Fruit fly (Drosophila melanogaster): ENCODE data around the gene Cht6.
A peak's percentile ranks its signal among the peaks of the same experiment; 100 is the strongest.

Cht6 gene

DNA sequence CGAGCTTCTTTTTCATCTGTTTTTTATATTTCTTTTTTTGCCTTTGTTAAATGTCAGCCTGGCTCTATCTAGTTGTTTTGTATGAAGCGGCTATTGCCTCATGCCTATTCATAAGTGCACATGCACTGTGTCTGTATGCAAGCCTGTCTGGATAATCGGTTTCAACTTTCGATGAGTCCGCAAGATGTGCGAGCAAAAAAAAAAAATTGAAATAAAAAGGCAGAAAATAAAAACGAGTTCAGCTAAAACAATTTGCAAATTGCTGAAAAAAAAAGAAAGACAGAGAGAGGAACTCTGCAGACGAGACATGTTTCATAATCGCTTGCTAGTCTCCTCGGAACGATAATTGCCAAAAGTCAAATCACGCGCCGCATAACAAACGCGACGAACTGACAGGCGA, 29.1 kb downstream of the Cht6 start:
- TF ChIP-seq kay (GFP tag; ENCODE audit: borderline replicate concordance) (no peak), tj (GFP tag; optimal IDR thresholded peaks at IDR 0.05) (peak; percentile 98), CG11617 (GFP tag; optimal IDR thresholded peaks at IDR 0.05) (no peak), CG12768 (GFP tag; optimal IDR thresholded peaks at IDR 0.05) (no peak)

DNA sequence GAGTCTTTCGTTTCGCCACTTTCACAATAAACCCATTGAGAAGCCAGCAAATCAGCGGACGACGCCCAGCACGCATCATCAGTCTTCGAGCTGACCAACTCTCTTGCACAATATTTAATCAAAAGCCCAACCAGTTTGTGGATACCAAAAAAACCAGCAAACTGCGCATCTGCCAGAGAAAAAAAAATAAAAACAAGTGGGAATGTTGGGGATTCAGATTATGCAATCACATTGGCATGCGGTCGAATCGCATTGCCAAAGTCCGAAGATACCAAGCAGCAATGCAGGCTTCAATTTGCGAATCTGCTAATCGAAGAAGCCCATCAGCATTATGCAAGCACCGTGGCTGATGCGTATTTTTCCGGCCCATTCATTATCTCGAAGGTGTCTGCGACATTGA, 30.1 kb downstream of the Cht6 start:
- TF ChIP-seq CG12768 (GFP tag; optimal IDR thresholded peaks at IDR 0.05) (no peak), pad (GFP tag; optimal IDR thresholded peaks at IDR 0.05) (no peak)

DNA sequence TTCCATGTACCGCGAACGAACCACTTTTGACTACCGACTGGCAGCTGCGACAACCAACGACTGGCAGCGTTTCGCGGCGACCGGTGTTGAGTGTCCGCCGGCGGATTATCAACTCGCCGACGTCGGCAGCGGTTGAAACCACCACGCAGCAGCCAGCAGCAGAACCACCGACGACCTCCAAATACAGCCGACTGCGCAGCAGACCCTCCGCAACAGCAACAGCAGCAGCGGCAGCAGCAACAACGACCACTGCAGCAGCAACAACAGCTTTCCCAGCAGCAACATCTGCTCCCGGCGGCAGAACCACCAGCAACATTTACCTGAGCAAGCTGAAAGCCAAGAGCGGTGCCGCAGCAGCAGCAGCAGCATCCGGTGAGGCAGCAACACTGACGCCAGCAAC, 31.3 kb downstream of the Cht6 start:
- TF ChIP-seq kay (GFP tag; ENCODE audit: borderline replicate concordance) (no peak), Mnt (GFP tag; optimal IDR thresholded peaks at IDR 0.05) (no peak), toe (GFP tag; optimal IDR thresholded peaks at IDR 0.05) (no peak), CG1620 (GFP tag; optimal IDR thresholded peaks at IDR 0.05) (no peak), CG12768 (GFP tag; optimal IDR thresholded peaks at IDR 0.05) (no peak), CG7045 (GFP tag; optimal IDR thresholded peaks at IDR 0.05) (no peak), ovo (GFP tag; optimal IDR thresholded peaks at IDR 0.05) (no peak), CG33017 (tag; optimal IDR thresholded peaks at IDR 0.05) (no peak), CG5204 (GFP tag; optimal IDR thresholded peaks at IDR 0.05) (no peak), cnc (optimal IDR thresholded peaks at IDR 0.05) (no peak), CG14711 (tag; optimal IDR thresholded peaks at IDR 0.05) (no peak), Hr96 (GFP tag; optimal IDR thresholded peaks at IDR 0.05) (no peak), pad (GFP tag; optimal IDR thresholded peaks at IDR 0.05) (no peak), CG7101 (tag; optimal IDR thresholded peaks at IDR 0.05) (no peak), Clk (GFP tag; optimal IDR thresholded peaks at IDR 0.05) (no peak), cic (GFP tag; optimal IDR thresholded peaks at IDR 0.05) (no peak), bab1 (GFP tag; optimal IDR thresholded peaks at IDR 0.05) (no peak), Crg-1 (GFP tag; optimal IDR thresholded peaks at IDR 0.05) (no peak), tj (GFP tag; optimal IDR thresholded peaks at IDR 0.05) (no peak), CG11617 (GFP tag; optimal IDR thresholded peaks at IDR 0.05) (no peak)

DNA sequence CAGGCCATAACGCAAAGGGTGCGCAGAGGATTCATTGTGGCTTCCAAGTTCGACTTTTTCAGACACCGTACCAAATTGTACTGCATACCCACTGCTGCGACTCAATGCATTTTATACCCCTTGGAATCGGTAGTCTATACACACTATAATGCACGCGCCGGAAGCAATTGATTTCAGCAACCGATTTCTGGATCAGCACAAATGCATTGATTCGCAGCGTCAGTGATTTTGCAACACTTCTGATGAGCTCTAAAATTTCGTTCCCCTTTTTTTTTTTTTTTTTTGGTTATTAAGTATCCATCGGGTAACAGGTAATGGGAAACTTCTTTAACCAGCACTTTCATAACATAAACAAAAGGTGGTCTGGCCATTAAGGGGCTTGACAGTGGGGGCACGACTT, 35.9 kb downstream of the Cht6 start, which contains the start of gene Yp2:
TSS of gene Yp2 (minus strand) at position 88 of the 400 bp plus-strand sequence.
- peak; percentile 98 for TF ChIP-seq tj (GFP tag; optimal IDR thresholded peaks at IDR 0.05)
- TF ChIP-seq CG11617 (GFP tag; optimal IDR thresholded peaks at IDR 0.05): no peak
- TF ChIP-seq bab1 (GFP tag; optimal IDR thresholded peaks at IDR 0.05): no peak

DNA sequence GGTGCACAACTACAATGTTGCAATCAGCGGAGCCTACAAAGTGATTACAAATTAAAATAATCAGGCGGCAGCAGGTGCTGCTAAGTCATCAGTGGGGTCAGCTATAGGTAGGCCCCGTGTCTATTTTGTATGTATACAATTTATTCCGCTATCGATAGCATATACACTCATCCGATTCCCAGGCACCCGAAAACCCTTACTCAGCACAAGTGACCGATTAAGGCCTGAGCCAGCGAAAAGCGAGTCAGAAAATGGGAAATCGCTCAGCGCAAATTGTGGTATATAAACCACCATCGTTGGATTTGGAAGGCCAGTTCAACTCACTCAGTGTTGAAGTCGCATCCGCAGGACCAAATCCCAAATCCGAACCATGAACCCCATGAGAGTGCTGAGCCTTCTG, 36.9 kb downstream of the Cht6 start, which contains the start of gene Yp1:
TSS of gene Yp1 (plus strand) at position 265 of the 400 bp plus-strand sequence.
- TF ChIP-seq CG14711 (tag; optimal IDR thresholded peaks at IDR 0.05) (no peak), tj (GFP tag; optimal IDR thresholded peaks at IDR 0.05) (peak; percentile 99)

DNA sequence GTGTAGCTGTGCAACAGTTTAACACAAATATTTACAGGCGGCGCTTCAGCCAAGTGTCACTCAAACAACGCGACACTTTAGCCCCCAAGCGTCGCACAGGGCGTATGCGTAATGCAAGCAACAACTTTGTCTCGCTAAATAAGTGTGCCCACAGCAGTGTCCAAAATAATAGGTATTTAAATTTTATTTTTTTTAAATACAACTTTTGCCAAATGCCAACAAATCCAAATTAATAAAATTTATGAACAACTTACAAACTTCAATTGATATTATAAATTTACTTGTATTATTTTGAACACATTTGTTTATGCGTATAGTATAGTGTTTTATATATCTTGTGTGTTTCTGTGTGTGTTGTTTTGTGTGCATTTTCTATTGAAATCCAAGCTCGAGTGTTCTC, 41.3 kb downstream of the Cht6 start:
- TF ChIP-seq CG7101 (tag; optimal IDR thresholded peaks at IDR 0.05) (peak; percentile 9), Clk (GFP tag; optimal IDR thresholded peaks at IDR 0.05) (no peak)

DNA sequence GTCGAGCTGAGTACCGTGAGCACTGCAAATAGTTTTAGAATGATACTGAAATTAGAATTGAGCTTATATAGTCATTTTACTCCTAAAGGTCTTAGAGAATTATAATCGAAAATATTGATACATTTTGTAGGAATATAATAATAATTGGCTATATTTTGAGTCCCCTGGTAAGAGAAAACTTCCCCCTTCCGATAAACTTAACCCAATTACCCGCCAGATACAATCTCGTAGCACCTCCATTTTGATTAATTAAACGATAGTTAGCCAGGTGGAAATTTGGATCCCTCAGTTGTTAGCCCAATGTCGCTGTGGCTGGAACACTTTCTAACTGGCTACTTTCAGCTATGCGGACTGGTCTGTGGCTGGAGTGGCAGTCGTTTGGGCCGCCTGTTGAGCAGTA, 44.7 kb downstream of the Cht6 start, which contains the start of gene Gr9a:
TSS of gene Gr9a (plus strand) at position 301 of the 400 bp plus-strand sequence.
- TF ChIP-seq pad (GFP tag; optimal IDR thresholded peaks at IDR 0.05): no peak
- TF ChIP-seq toe (GFP tag; optimal IDR thresholded peaks at IDR 0.05): no peak
- no peak for TF ChIP-seq bab1 (GFP tag; optimal IDR thresholded peaks at IDR 0.05)
- TF ChIP-seq Mnt (GFP tag; optimal IDR thresholded peaks at IDR 0.05): no peak
- TF ChIP-seq CG1620 (GFP tag; optimal IDR thresholded peaks at IDR 0.05): no peak
- no peak for TF ChIP-seq CG33017 (tag; optimal IDR thresholded peaks at IDR 0.05)
- TF ChIP-seq Clk (GFP tag; optimal IDR thresholded peaks at IDR 0.05): no peak
- TF ChIP-seq CG7045 (GFP tag; optimal IDR thresholded peaks at IDR 0.05): no peak
- no peak for TF ChIP-seq tj (GFP tag; optimal IDR thresholded peaks at IDR 0.05)
- TF ChIP-seq Crg-1 (GFP tag; optimal IDR thresholded peaks at IDR 0.05): no peak
- TF ChIP-seq CG7101 (tag; optimal IDR thresholded peaks at IDR 0.05): no peak
- no peak for TF ChIP-seq CG11617 (GFP tag; optimal IDR thresholded peaks at IDR 0.05)
- no peak for TF ChIP-seq CG12768 (GFP tag; optimal IDR thresholded peaks at IDR 0.05)
- TF ChIP-seq CG14711 (tag; optimal IDR thresholded peaks at IDR 0.05): no peak
- no peak for TF ChIP-seq ovo (GFP tag; optimal IDR thresholded peaks at IDR 0.05)
- TF ChIP-seq Hr96 (GFP tag; optimal IDR thresholded peaks at IDR 0.05): no peak
- TF ChIP-seq cic (GFP tag; optimal IDR thresholded peaks at IDR 0.05): no peak
- no peak for TF ChIP-seq CG5204 (GFP tag; optimal IDR thresholded peaks at IDR 0.05)

DNA sequence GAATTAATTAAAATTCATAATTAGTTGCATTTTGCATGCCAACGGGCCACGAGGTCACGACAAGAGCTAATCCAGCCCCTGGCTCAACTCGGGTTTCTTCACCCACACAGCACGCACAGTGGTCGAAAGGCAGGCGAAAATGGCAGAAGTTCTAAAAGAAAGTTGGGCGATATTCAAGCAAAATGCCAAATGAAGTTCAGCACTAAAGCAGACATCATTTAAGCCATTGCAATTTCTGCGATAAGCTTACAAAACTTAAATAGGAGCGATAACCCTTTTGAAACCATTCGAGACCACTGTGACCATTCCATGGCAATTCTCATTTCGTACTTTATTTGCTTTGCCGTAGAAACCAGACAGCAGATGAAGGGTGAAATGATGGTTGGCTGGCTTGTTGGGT, 50.9 kb downstream of the Cht6 start:
- TF ChIP-seq CG7045 (GFP tag; optimal IDR thresholded peaks at IDR 0.05) (no peak), pad (GFP tag; optimal IDR thresholded peaks at IDR 0.05) (no peak)

Data from whole organism, adult.